Fruit fly (Drosophila melanogaster) whole organism, wandering third instar larva: ENCODE measurements around the gene GATAd.

ENCODE experiments used
- Abd-B ChIP-seq: fragments of >200 bp; optimal IDR thresholded peaks from 2 replicates; lab custom pipeline; 2017; ENCODE audit warnings: missing biosample characterization, missing genetic modification characterization
- CrebA ChIP-seq: fragments of 200-800 bp; sonication (Bioruptor generic); optimal IDR thresholded peaks from 2 replicates; lab custom pipeline; 2016; ENCODE audit warnings: missing biosample characterization, mild to moderate bottlenecking, missing genetic modification characterization, borderline replicate concordance
- Dfd ChIP-seq: fragments of >200 bp; optimal IDR thresholded peaks from 2 replicates; lab custom pipeline; 2017; ENCODE audit warnings: missing biosample characterization, missing genetic modification characterization
- GATAd ChIP-seq: sonication (Bioruptor generic); optimal IDR thresholded peaks from 2 replicates; lab custom pipeline; 2016; ENCODE audit warnings: missing biosample characterization, missing genetic modification characterization
- HLH106 ChIP-seq: fragments of 200-800 bp; optimal IDR thresholded peaks from 3 replicates; lab custom pipeline; 2019; ENCODE audit warnings: missing biosample characterization, mild to moderate bottlenecking, missing genetic modification characterization, moderate library complexity
- Myc ChIP-seq: fragments of >200 bp; optimal IDR thresholded peaks from 2 replicates; lab custom pipeline; 2017
- OdsH ChIP-seq: fragments of 200-800 bp; sonication (Bioruptor generic); optimal IDR thresholded peaks from 2 replicates; lab custom pipeline; 2016; ENCODE audit warnings: missing biosample characterization, mild to moderate bottlenecking, missing genetic modification characterization
- br ChIP-seq: fragments of 200-800 bp; sonication (Bioruptor generic); optimal IDR thresholded peaks from 2 replicates; lab custom pipeline; 2016; ENCODE audit warnings: missing biosample characterization, missing genetic modification characterization
- brk ChIP-seq: fragments of 200-800 bp; sonication (Bioruptor generic); optimal IDR thresholded peaks from 2 replicates; lab custom pipeline; 2016; ENCODE audit warnings: missing biosample characterization, mild to moderate bottlenecking, missing genetic modification characterization
- dmrt93B ChIP-seq: fragments of 200-800 bp; sonication (Bioruptor generic); optimal IDR thresholded peaks from 2 replicates; lab custom pipeline; 2018; ENCODE audit warnings: missing biosample characterization, mild to moderate bottlenecking, missing genetic modification characterization
- jim ChIP-seq: fragments of 175-275, 200-325 bp; sonication (Bioruptor generic); optimal IDR thresholded peaks from 2 replicates; lab custom pipeline; 2016; ENCODE audit warnings: missing biosample characterization, mild to moderate bottlenecking, missing genetic modification characterization
- pan ChIP-seq: fragments of >200 bp; optimal IDR thresholded peaks from 2 replicates; lab custom pipeline; 2017
- psq ChIP-seq: fragments of 200-800 bp; sonication (Bioruptor generic); optimal IDR thresholded peaks from 3 replicates; lab custom pipeline; 2017; ENCODE audit warnings: missing biosample characterization, mild to moderate bottlenecking, missing genetic modification characterization, moderate library complexity
- usp ChIP-seq: fragments of >200 bp; optimal IDR thresholded peaks from 2 replicates; lab custom pipeline; 2017; ENCODE audit warnings: missing biosample characterization, missing genetic modification characterization

dm6 chr2L:10379865-10380264 is 46.3 kb downstream of the GATAd start, which contains the start of gene gny:
- TF ChIP-seq jim: no peak
- no peak for TF ChIP-seq CrebA (GFP tag; lab: Kevin White, UChicago)
- TF ChIP-seq brk (GFP tag; lab: Kevin White, UChicago): no peak
- no peak for TF ChIP-seq psq (GFP tag; lab: Kevin White, UChicago)
- no peak for TF ChIP-seq OdsH (GFP tag; lab: Kevin White, UChicago)
- no peak for TF ChIP-seq usp (GFP tag; lab: Kevin White, UChicago)
- TF ChIP-seq pan (lab: Kevin White, UChicago): no peak
- no peak for TF ChIP-seq Abd-B (GFP tag; lab: Kevin White, UChicago)
- no peak for TF ChIP-seq br
- no peak for TF ChIP-seq Myc (lab: Kevin White, UChicago)
- no peak for TF ChIP-seq dmrt93B (GFP tag; lab: Kevin White, UChicago)
- TF ChIP-seq HLH106 (tag; lab: Kevin White, UChicago): no peak
- no peak for TF ChIP-seq Dfd (GFP tag; lab: Kevin White, UChicago)
- no peak for TF ChIP-seq GATAd (GFP tag; lab: Kevin White, UChicago)
